Fruit fly (Drosophila melanogaster) whole organism, wandering third instar larva: ENCODE data around the gene CG11698.

ENCODE experiments used
- CG9705 ChIP-seq: fragments of 200-800 bp; sonication (Bioruptor generic); optimal IDR thresholded peaks from 2 replicates; lab custom pipeline; 2018; ENCODE audit warnings: missing biosample characterization, mild to moderate bottlenecking, missing genetic modification characterization
- CrebA ChIP-seq: fragments of 200-800 bp; sonication (Bioruptor generic); optimal IDR thresholded peaks from 2 replicates; lab custom pipeline; 2016; ENCODE audit warnings: missing biosample characterization, mild to moderate bottlenecking, missing genetic modification characterization, borderline replicate concordance
- Dfd ChIP-seq: fragments of >200 bp; optimal IDR thresholded peaks from 2 replicates; lab custom pipeline; 2017; ENCODE audit warnings: missing biosample characterization, missing genetic modification characterization
- Rel ChIP-seq, 2 experiments: fragments of 200-800 bp; sonication (Bioruptor generic) in 1 of 2; optimal IDR thresholded peaks; 2 replicates in 1 of 2; 3 replicates in 1 of 2; lab custom pipeline; 2016 to 2019; ENCODE audit warnings: mild to moderate bottlenecking in 2 of 2, missing biosample characterization in 2 of 2, missing genetic modification characterization in 2 of 2, moderate library complexity in 1 of 2
- Vsx2 ChIP-seq: fragments of 200-300, 225-300 bp; sonication (Bioruptor generic); optimal IDR thresholded peaks from 2 replicates; lab custom pipeline; 2018; ENCODE audit warnings: missing biosample characterization, missing genetic modification characterization; ENCODE audit not compliant: partially characterized antibody
- br ChIP-seq: fragments of 200-800 bp; sonication (Bioruptor generic); optimal IDR thresholded peaks from 2 replicates; lab custom pipeline; 2016; ENCODE audit warnings: missing biosample characterization, missing genetic modification characterization
- fru ChIP-seq: fragments of 200-800 bp; sonication (Bioruptor generic); optimal IDR thresholded peaks from 3 replicates; lab custom pipeline; 2016; ENCODE audit warnings: missing biosample characterization, mild to moderate bottlenecking, missing genetic modification characterization
- h ChIP-seq: fragments of 200-800 bp; sonication (Bioruptor generic); optimal IDR thresholded peaks from 3 replicates; lab custom pipeline; 2016; ENCODE audit warnings: missing biosample characterization, mild to moderate bottlenecking, missing genetic modification characterization
- lola ChIP-seq: fragments of >200 bp; optimal IDR thresholded peaks from 2 replicates; lab custom pipeline; 2017; ENCODE audit warnings: missing biosample characterization, missing genetic modification characterization
- tai ChIP-seq: sonication (Bioruptor generic); optimal IDR thresholded peaks from 2 replicates; lab custom pipeline; 2016; ENCODE audit warnings: missing biosample characterization, missing genetic modification characterization
- woc ChIP-seq: sonication (Bioruptor generic); optimal IDR thresholded peaks from 2 replicates; lab custom pipeline; 2016; ENCODE audit warnings: missing biosample characterization, mild to moderate bottlenecking, missing genetic modification characterization

- TF ChIP-seq tai (GFP tag; lab: Kevin White, UChicago) (no peak), Vsx2 (GFP tag; lab: Kevin White, UChicago) (no peak), lola (GFP tag; lab: Kevin White, UChicago) (no peak), br (GFP tag; lab: Kevin White, UChicago) (no peak), woc (GFP tag; lab: Kevin White, UChicago) (no peak), CG9705 (GFP tag; lab: Kevin White, UChicago) (no peak), Rel (GFP tag; optimal IDR thresholded peaks at IDR 0.05; lab: Kevin White, UChicago) (no peak), Rel (tag; optimal IDR thresholded peaks at IDR 0.05; lab: Kevin White, UChicago) (no peak), h (no peak), fru (GFP tag; lab: Kevin White, UChicago) (no peak), CrebA (GFP tag; lab: Kevin White, UChicago) (no peak), Dfd (GFP tag; lab: Kevin White, UChicago) (no peak)
Observed at dm6 chr3R:8290940-8291339, 21.0 kb upstream of the CG11698 start, which contains the start of gene CG31464.
